Fruit fly (Drosophila melanogaster) whole organism, prepupa: ENCODE measurements around the gene wts.
A peak's percentile ranks its signal among the peaks of the same experiment; 100 is the strongest.

Experiments used
- Blimp-1 ChIP-seq: fragments of 200-800 bp; sonication (Bioruptor generic); optimal IDR thresholded peaks from 3 replicates; lab custom pipeline; 2017; ENCODE audit warnings: missing biosample characterization, missing genetic modification characterization, mild to moderate bottlenecking, moderate library complexity, missing genetic modification reagents
- CG10631 ChIP-seq: fragments of 200-800 bp; sonication (Bioruptor generic); optimal IDR thresholded peaks from 2 replicates; lab custom pipeline; 2016; ENCODE audit warnings: missing biosample characterization, missing genetic modification characterization
- CG10669 ChIP-seq: fragments of 200-800 bp; sonication (Bioruptor generic); optimal IDR thresholded peaks from 3 replicates; lab custom pipeline; 2018; ENCODE audit warnings: missing biosample characterization, mild to moderate bottlenecking, missing genetic modification characterization, moderate library complexity
- CG11294 ChIP-seq: fragments of 200-800 bp; sonication (Bioruptor generic); IDR thresholded peaks from 2 replicates; pipeline ENCODE4 v1.3.6; 2022; ENCODE audit warnings: missing biosample characterization, missing genetic modification characterization
- CG11762 ChIP-seq: fragments of 200-800 bp; sonication (Bioruptor generic); optimal IDR thresholded peaks from 3 replicates; lab custom pipeline; 2016; ENCODE audit warnings: missing biosample characterization, missing genetic modification characterization; ENCODE audit not compliant: insufficient read depth
- CG15336 ChIP-seq: fragments of 200-800 bp; sonication (Bioruptor generic); IDR thresholded peaks from 2 replicates; pipeline ENCODE4 v1.3.6; 2022; ENCODE audit warnings: missing biosample characterization, missing genetic modification characterization
- CG1621 ChIP-seq: fragments of 200-800 bp; sonication (Bioruptor generic); optimal IDR thresholded peaks from 3 replicates; lab custom pipeline; 2018; ENCODE audit warnings: missing biosample characterization, mild to moderate bottlenecking, missing genetic modification characterization
- CG16779 ChIP-seq: fragments of 200-800 bp; sonication (Bioruptor generic); optimal IDR thresholded peaks from 3 replicates; lab custom pipeline; 2017; ENCODE audit warnings: missing biosample characterization, mild to moderate bottlenecking, missing genetic modification characterization
- CG3032 ChIP-seq: fragments of 200-800 bp; optimal IDR thresholded peaks from 2 replicates; lab custom pipeline; 2019; ENCODE audit warnings: missing biosample characterization, mild to moderate bottlenecking, missing genetic modification characterization, moderate library complexity
- CG31627 ChIP-seq: fragments of 200-800 bp; sonication (Bioruptor generic); optimal IDR thresholded peaks from 3 replicates; lab custom pipeline; 2016; ENCODE audit warnings: missing biosample characterization, missing genetic modification characterization
- CG32006 ChIP-seq: fragments of 200-800 bp; sonication (Bioruptor generic); optimal IDR thresholded peaks from 3 replicates; lab custom pipeline; 2017; ENCODE audit warnings: missing biosample characterization, mild to moderate bottlenecking, missing genetic modification characterization
- CG34406 ChIP-seq: fragments of 200-800 bp; sonication (Bioruptor generic); optimal IDR thresholded peaks from 3 replicates; lab custom pipeline; 2016; ENCODE audit warnings: missing biosample characterization, missing genetic modification characterization
- CG4318 ChIP-seq: fragments of 200-800 bp; sonication (Bioruptor generic); optimal IDR thresholded peaks from 3 replicates; lab custom pipeline; 2017; ENCODE audit warnings: missing biosample characterization, mild to moderate bottlenecking, missing genetic modification characterization
- CG6792 ChIP-seq: fragments of 200-800 bp; sonication (Bioruptor generic); optimal IDR thresholded peaks from 3 replicates; lab custom pipeline; 2016; ENCODE audit warnings: missing biosample characterization, missing genetic modification characterization
- CG6854 ChIP-seq: fragments of 200-800 bp; sonication (Bioruptor generic); optimal IDR thresholded peaks from 2 replicates; lab custom pipeline; 2017; ENCODE audit warnings: missing biosample characterization, mild to moderate bottlenecking, missing genetic modification characterization
- CG8119 ChIP-seq: fragments of 200-800 bp; sonication (Bioruptor generic); IDR thresholded peaks from 3 replicates; pipeline ENCODE4 v1.3.6; 2022; ENCODE audit warnings: missing biosample characterization, missing genetic modification characterization
- CG8319 ChIP-seq: fragments of 200-800 bp; sonication (Bioruptor generic); optimal IDR thresholded peaks from 3 replicates; lab custom pipeline; 2016; ENCODE audit warnings: missing biosample characterization, missing genetic modification characterization
- CG8632 ChIP-seq: fragments of 200-800 bp; sonication (Bioruptor generic); optimal IDR thresholded peaks from 3 replicates; lab custom pipeline; 2016; ENCODE audit warnings: missing biosample characterization, missing genetic modification characterization
- CG9139 ChIP-seq: fragments of 200-800 bp; sonication (Bioruptor generic); optimal IDR thresholded peaks from 3 replicates; lab custom pipeline; 2017; ENCODE audit warnings: missing biosample characterization, mild to moderate bottlenecking, missing genetic modification characterization
- Eip75B ChIP-seq: fragments of 200-800 bp; sonication (Bioruptor generic); optimal IDR thresholded peaks from 3 replicates; lab custom pipeline; 2016; ENCODE audit warnings: missing biosample characterization, missing genetic modification characterization
- Ets96B ChIP-seq: fragments of 200-800 bp; optimal IDR thresholded peaks from 2 replicates; lab custom pipeline; 2019; ENCODE audit warnings: missing biosample characterization, mild to moderate bottlenecking, missing genetic modification characterization, moderate library complexity
- Gug ChIP-seq: fragments of 200-800 bp; sonication (Bioruptor generic); IDR thresholded peaks from 2 replicates; pipeline ENCODE4 v1.3.6; 2022; ENCODE audit warnings: missing biosample characterization, missing genetic modification characterization
- Hr38 ChIP-seq: sonication (Bioruptor generic); optimal IDR thresholded peaks from 2 replicates; lab custom pipeline; 2016; ENCODE audit warnings: missing biosample characterization, missing genetic modification characterization
- Hr39 ChIP-seq: fragments of 200-800 bp; sonication (Bioruptor generic); optimal IDR thresholded peaks from 2 replicates; lab custom pipeline; 2016; ENCODE audit warnings: missing biosample characterization, missing genetic modification characterization
- Hr4 ChIP-seq: fragments of 200-800 bp; sonication (Bioruptor generic); optimal IDR thresholded peaks from 3 replicates; lab custom pipeline; 2016; ENCODE audit warnings: missing biosample characterization, missing genetic modification characterization
- Lpt ChIP-seq: fragments of 200-800 bp; sonication (Bioruptor generic); optimal IDR thresholded peaks from 3 replicates; lab custom pipeline; 2016; ENCODE audit warnings: missing biosample characterization, missing genetic modification characterization
- Met ChIP-seq: fragments of 200-800 bp; sonication (Bioruptor generic); optimal IDR thresholded peaks from 3 replicates; lab custom pipeline; 2016; ENCODE audit warnings: missing biosample characterization, missing genetic modification characterization
- OdsH ChIP-seq: fragments of 200-800 bp; sonication (Bioruptor generic); optimal IDR thresholded peaks from 3 replicates; lab custom pipeline; 2016; ENCODE audit warnings: missing biosample characterization, missing genetic modification characterization
- Smox ChIP-seq: fragments of 200-800 bp; sonication (Bioruptor generic); optimal IDR thresholded peaks from 3 replicates; lab custom pipeline; 2016; ENCODE audit warnings: missing biosample characterization, missing genetic modification characterization
- Sox14 ChIP-seq: fragments of 200-800 bp; sonication (Bioruptor generic); optimal IDR thresholded peaks from 3 replicates; lab custom pipeline; 2016; ENCODE audit warnings: missing biosample characterization, missing genetic modification characterization
- Sox15 ChIP-seq: fragments of 200-800 bp; sonication (Bioruptor generic); optimal IDR thresholded peaks from 3 replicates; lab custom pipeline; 2016; ENCODE audit warnings: missing biosample characterization, missing genetic modification characterization
- achi ChIP-seq: fragments of 200-800 bp; sonication (Bioruptor generic); optimal IDR thresholded peaks from 3 replicates; lab custom pipeline; 2016; ENCODE audit warnings: missing biosample characterization, missing genetic modification characterization
- acj6 ChIP-seq: fragments of 200-800 bp; sonication (Bioruptor generic); optimal IDR thresholded peaks from 3 replicates; lab custom pipeline; 2016; ENCODE audit warnings: missing biosample characterization, missing genetic modification characterization
- cyc ChIP-seq: fragments of 200-800 bp; sonication (Bioruptor generic); optimal IDR thresholded peaks from 3 replicates; lab custom pipeline; 2016; ENCODE audit warnings: missing biosample characterization, missing genetic modification characterization
- dac ChIP-seq: fragments of 200-800 bp; sonication (Bioruptor generic); optimal IDR thresholded peaks from 2 replicates; lab custom pipeline; 2017; ENCODE audit warnings: missing biosample characterization, mild to moderate bottlenecking, missing genetic modification characterization
- eg ChIP-seq: fragments of 200-800 bp; sonication (Bioruptor generic); IDR thresholded peaks from 3 replicates; pipeline ENCODE4 v1.3.6; 2022; ENCODE audit warnings: missing biosample characterization, missing genetic modification characterization
- esn ChIP-seq: fragments of 200-800 bp; sonication (Bioruptor generic); optimal IDR thresholded peaks from 2 replicates; lab custom pipeline; 2016; ENCODE audit warnings: missing biosample characterization, mild to moderate bottlenecking, missing genetic modification characterization, moderate library complexity
- fd85E ChIP-seq: fragments of 200-800 bp; sonication (Bioruptor generic); optimal IDR thresholded peaks from 3 replicates; lab custom pipeline; 2016; ENCODE audit warnings: missing biosample characterization, missing genetic modification characterization
- fkh ChIP-seq: fragments of 200-800 bp; sonication (Bioruptor generic); optimal IDR thresholded peaks from 3 replicates; lab custom pipeline; 2017; ENCODE audit warnings: missing biosample characterization, mild to moderate bottlenecking, missing genetic modification characterization, moderate library complexity
- lz ChIP-seq: fragments of 200-800 bp; sonication (Bioruptor generic); optimal IDR thresholded peaks from 3 replicates; lab custom pipeline; 2016; ENCODE audit warnings: missing biosample characterization, missing genetic modification characterization
- pdm3 ChIP-seq: fragments of 200-800 bp; sonication (Bioruptor generic); optimal IDR thresholded peaks from 3 replicates; lab custom pipeline; 2016; ENCODE audit warnings: missing biosample characterization, missing genetic modification characterization
- salr ChIP-seq, 2 experiments: fragments of 200-800 bp; sonication (Bioruptor generic); optimal IDR thresholded peaks; 3 replicates each; lab custom pipeline; 2016 to 2018; ENCODE audit warnings: missing biosample characterization in 2 of 2, missing genetic modification characterization in 2 of 2, mild to moderate bottlenecking in 1 of 2
- spab ChIP-seq: fragments of 200-800 bp; sonication (Bioruptor generic); optimal IDR thresholded peaks from 2 replicates; lab custom pipeline; 2017; ENCODE audit warnings: missing biosample characterization, mild to moderate bottlenecking, missing genetic modification characterization, missing genetic modification reagents
- ss ChIP-seq, 2 experiments: fragments of 200-800 bp; sonication (Bioruptor generic); optimal IDR thresholded peaks; 2 replicates in 1 of 2; 3 replicates in 1 of 2; lab custom pipeline; 2017 to 2018; ENCODE audit warnings: mild to moderate bottlenecking in 2 of 2, missing biosample characterization in 2 of 2, missing genetic modification characterization in 2 of 2, moderate library complexity in 1 of 2
- svp ChIP-seq: fragments of 200-800 bp; sonication (Bioruptor generic); peaks from one replicate; lab custom pipeline; 2016; ENCODE audit warnings: missing biosample characterization, missing genetic modification characterization
- topi ChIP-seq: fragments of 200-800 bp; sonication (Bioruptor generic); optimal IDR thresholded peaks from 3 replicates; lab custom pipeline; 2016; ENCODE audit warnings: missing biosample characterization, missing genetic modification characterization
- vri ChIP-seq: fragments of 200-800 bp; sonication (Bioruptor generic); optimal IDR thresholded peaks from 3 replicates; lab custom pipeline; 2016; ENCODE audit warnings: missing biosample characterization, mild to moderate bottlenecking, missing genetic modification characterization

The wts gene

DNA sequence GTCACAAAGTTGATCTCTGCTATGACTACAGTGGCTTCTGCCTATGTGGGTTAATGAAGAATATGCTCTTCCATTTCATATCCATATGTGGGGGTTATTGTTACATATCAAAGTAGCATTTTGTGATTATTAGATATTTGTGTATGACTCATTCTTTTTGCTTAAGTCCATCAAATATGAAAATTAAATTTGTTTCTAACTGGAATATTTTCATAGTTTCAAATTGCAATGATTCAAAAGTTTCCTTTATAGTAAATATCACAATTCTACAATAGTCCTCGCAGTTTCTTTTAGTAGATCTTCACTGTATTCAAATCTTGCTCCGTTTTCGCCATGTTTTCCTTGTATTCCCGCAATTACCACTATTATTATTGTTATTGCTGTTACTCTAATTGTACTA lies 1.2 kb downstream of the wts start (continued):
- TF ChIP-seq pdm3 (GFP tag; lab: Kevin White, UChicago) (peak; percentile 76), CG16779 (tag; lab: Kevin White, UChicago) (no peak), CG11294 (GFP tag; lab: Robert Waterston, UW) (peak; percentile 68), CG8119 (GFP tag; lab: Robert Waterston, UW) (peak; percentile 86), Blimp-1 (no peak), salr (GFP tag; optimal IDR thresholded peaks at IDR 0.05; lab: Kevin White, UChicago) (peak; percentile 23 to 76), CG3032 (tag; lab: Kevin White, UChicago) (peak; percentile 68)

DNA sequence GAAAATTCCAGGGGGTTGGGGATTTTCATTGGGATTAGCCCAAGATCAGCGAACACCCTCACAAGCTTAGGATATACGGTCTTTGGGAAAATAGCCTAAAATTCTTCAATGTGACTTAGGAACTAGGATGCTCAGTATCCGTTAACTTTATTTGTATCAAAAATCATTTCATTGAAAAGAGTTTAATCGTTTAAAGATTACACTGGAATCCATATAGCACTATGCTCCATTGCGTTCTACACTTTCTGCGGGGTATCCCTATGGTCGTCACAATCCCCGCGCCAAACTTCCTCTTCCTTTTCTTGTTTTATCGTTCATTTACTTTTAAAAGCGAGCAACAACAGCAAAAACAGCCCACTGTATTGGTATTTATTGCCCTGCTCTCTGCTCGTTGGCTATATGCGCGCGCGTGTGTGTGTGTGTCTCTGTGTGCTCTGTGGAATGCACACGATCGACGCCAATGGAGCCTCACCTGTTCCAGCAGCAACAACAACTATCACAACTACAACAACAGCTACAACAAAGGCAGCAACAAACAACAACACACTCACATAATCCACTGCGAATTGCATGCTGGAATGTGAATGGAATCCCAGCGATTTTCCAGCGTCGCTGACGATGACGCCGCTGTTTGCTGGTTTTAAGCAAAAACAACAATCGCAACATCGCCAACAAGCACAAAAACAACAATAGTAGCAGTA lies 2.5 kb downstream of the wts start:
- TF ChIP-seq Lpt (GFP tag; lab: Kevin White, UChicago) (peak; percentile 68), pdm3 (GFP tag; lab: Kevin White, UChicago) (peak; percentile 79), spab (GFP tag; lab: Kevin White, UChicago) (peak; percentile 83), Hr38 (GFP tag; lab: Kevin White, UChicago) (no peak), achi (GFP tag; lab: Kevin White, UChicago) (peak; percentile 84), Hr4 (GFP tag; lab: Kevin White, UChicago) (peak; percentile 90), Blimp-1 (peak; percentile 42), CG6792 (peak; percentile 75), salr (GFP tag; optimal IDR thresholded peaks at IDR 0.05; lab: Kevin White, UChicago) (peak; percentile 65 to 74), CG32006 (peak; percentile 94), OdsH (peak; percentile 87), Hr39 (GFP tag; lab: Kevin White, UChicago) (peak; percentile 85), CG31627 (peak; percentile 85), Sox15 (GFP tag; lab: Kevin White, UChicago) (peak; percentile 84), CG9139 (GFP tag; lab: Kevin White, UChicago) (peak; percentile 35), CG15336 (peak; percentile 87), vri (peak; percentile 22), topi (GFP tag; lab: Kevin White, UChicago) (peak; percentile 86), CG4318 (GFP tag; lab: Kevin White, UChicago) (peak; percentile 87), cyc (peak; percentile 71), fd85E (no peak), CG8319 (peak; percentile 57), Ets96B (tag; lab: Kevin White, UChicago) (peak; percentile 72), acj6 (GFP tag; lab: Kevin White, UChicago) (peak; percentile 80), CG34406 (GFP tag; lab: Kevin White, UChicago) (peak; percentile 83), Sox14 (GFP tag; lab: Kevin White, UChicago) (peak; percentile 87), lz (peak; percentile 87), CG8632 (GFP tag; lab: Kevin White, UChicago) (peak; percentile 87), CG10669 (GFP tag; lab: Kevin White, UChicago) (peak; percentile 79), fkh (GFP tag; lab: Kevin White, UChicago) (no peak), eg (peak; percentile 67; the same call in 2 of the 3 replicates), Smox (peak; percentile 66), Met (GFP tag; lab: Kevin White, UChicago) (peak; percentile 69), svp (GFP tag; lab: Kevin White, UChicago) (peak; percentile 84), dac (GFP tag; lab: Kevin White, UChicago) (peak; percentile 73), CG11762 (peak; percentile 65), Eip75B (GFP tag; lab: Kevin White, UChicago) (peak; percentile 79), CG6854 (no peak), CG11294 (GFP tag; lab: Robert Waterston, UW) (peak; percentile 68; the same call in 1 of the 2 replicates), CG1621 (tag; lab: Kevin White, UChicago) (peak; percentile 39), ss (GFP tag; optimal IDR thresholded peaks at IDR 0.05; lab: Kevin White, UChicago) (peak; percentile 57 to 79), CG16779 (tag; lab: Kevin White, UChicago) (peak; percentile 44), CG10631 (GFP tag; lab: Kevin White, UChicago) (peak; percentile 86), Gug (GFP tag; lab: Robert Waterston, UW) (peak; percentile 62), esn (GFP tag; lab: Kevin White, UChicago) (peak; percentile 86)
